Fruit fly (Drosophila melanogaster): ENCODE results near the gene mthl2.

DNA sequence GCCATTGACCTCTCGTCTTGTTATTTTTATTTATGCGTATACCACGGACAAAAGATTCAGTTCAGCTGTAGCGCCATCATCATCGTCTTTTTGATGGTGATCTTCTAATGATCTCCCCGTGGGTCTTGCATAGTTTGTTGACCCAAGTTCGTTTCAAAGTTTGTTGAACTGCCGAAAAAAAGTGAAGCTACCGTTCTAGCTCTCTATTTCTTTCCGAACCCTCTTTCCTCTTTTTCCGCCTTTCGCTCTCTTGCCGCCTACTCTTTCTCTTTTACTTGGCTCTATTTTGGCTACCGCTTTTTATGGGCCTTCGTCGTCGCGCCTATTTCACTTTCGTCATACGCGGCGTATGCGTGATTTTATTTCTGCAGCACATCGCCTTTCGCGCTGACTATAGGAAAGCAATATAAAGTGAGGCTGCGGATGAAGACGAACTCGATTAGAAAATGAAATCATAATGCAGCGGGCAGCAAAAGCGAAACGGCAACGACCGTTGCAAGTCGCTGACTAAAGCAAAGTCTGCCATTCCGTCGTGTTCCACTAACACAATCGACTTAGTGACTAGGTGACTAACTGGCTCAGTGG, 4.3 kb downstream of the mthl2 start:
- TF ChIP-seq CG16779 (tag; optimal IDR thresholded peaks at IDR 0.05) (no peak), Met (GFP tag; optimal IDR thresholded peaks at IDR 0.05) (no peak), Sox15 (GFP tag; optimal IDR thresholded peaks at IDR 0.05) (no peak), Ets96B (tag; optimal IDR thresholded peaks at IDR 0.05) (no peak), CG10669 (GFP tag; optimal IDR thresholded peaks at IDR 0.05) (no peak), Hr38 (GFP tag; optimal IDR thresholded peaks at IDR 0.05) (no peak), fkh (GFP tag; optimal IDR thresholded peaks at IDR 0.05) (no peak), Sox14 (GFP tag; optimal IDR thresholded peaks at IDR 0.05) (no peak)
